Worm (Caenorhabditis elegans) whole organism, L1 larva: ENCODE results near the gene T04B2.7.

Experiments used
- blmp-1 ChIP-seq: fragments of 150-350 bp; optimal IDR thresholded peaks from 2 replicates; lab custom pipeline; 2014; ENCODE audit warnings: missing biosample characterization, missing genetic modification characterization
- ceh-63 ChIP-seq: fragments of 200-800 bp; sonication (Bioruptor generic); optimal IDR thresholded peaks from 2 replicates; lab custom pipeline; 2018; ENCODE audit warnings: mild to moderate bottlenecking, missing genetic modification characterization, missing compliant biosample characterization
- fos-1 ChIP-seq: fragments of 150-350 bp; optimal IDR thresholded peaks from 2 replicates; lab custom pipeline; 2014; ENCODE audit warnings: missing biosample characterization, missing genetic modification characterization
- grh-1 ChIP-seq: fragments of 200-800 bp; sonication (Bioruptor generic); IDR thresholded peaks from 2 replicates; pipeline ENCODE4 v1.3.6; 2022; ENCODE audit warnings: missing genetic modification reagents, missing genetic modification characterization, missing compliant biosample characterization
- hlh-4 ChIP-seq: sonication (generic microtip); optimal IDR thresholded peaks from 2 replicates; lab custom pipeline; 2016; ENCODE audit warnings: mild to moderate bottlenecking, missing genetic modification characterization, missing compliant biosample characterization
- hpl-2 ChIP-seq: fragments of 150-350 bp; optimal IDR thresholded peaks from 2 replicates; lab custom pipeline; 2014; ENCODE audit warnings: missing biosample characterization, missing genetic modification reagents, missing genetic modification characterization
- lin-13 ChIP-seq: fragments of 150-350 bp; optimal IDR thresholded peaks from 2 replicates; lab custom pipeline; 2014; ENCODE audit warnings: missing biosample characterization, missing genetic modification reagents, missing genetic modification characterization
- lin-35 ChIP-seq, 2 experiments: fragments of 150-350 bp; optimal IDR thresholded peaks; 2 replicates each; lab custom pipeline; 2014; ENCODE audit warnings: missing biosample characterization in 2 of 2, missing genetic modification characterization in 2 of 2, missing genetic modification reagents in 2 of 2
- lsy-2 ChIP-seq, 2 experiments: fragments of 150-350 bp; optimal IDR thresholded peaks; 2 replicates each; lab custom pipeline; 2014; ENCODE audit warnings: missing biosample characterization in 2 of 2, missing genetic modification characterization in 2 of 2
- mab-9 ChIP-seq: fragments of 200-800 bp; sonication (Bioruptor generic); IDR thresholded peaks from 2 replicates; pipeline ENCODE4 v1.3.6; 2022; ENCODE audit warnings: missing genetic modification reagents, missing genetic modification characterization, missing compliant biosample characterization
- mef-2 ChIP-seq: fragments of 150-350 bp; optimal IDR thresholded peaks from 2 replicates; lab custom pipeline; 2014; ENCODE audit warnings: missing biosample characterization, missing genetic modification characterization
- nhr-11 ChIP-seq: fragments of 150-350 bp; optimal IDR thresholded peaks from 2 replicates; lab custom pipeline; 2014; ENCODE audit warnings: missing biosample characterization, missing genetic modification characterization
- nhr-28 ChIP-seq: fragments of 150-350 bp; optimal IDR thresholded peaks from 2 replicates; lab custom pipeline; 2014; ENCODE audit warnings: missing biosample characterization, missing genetic modification characterization
- nhr-77 ChIP-seq: fragments of 150-350 bp; optimal IDR thresholded peaks from 2 replicates; lab custom pipeline; 2014; ENCODE audit warnings: missing biosample characterization, missing genetic modification characterization
- pag-3 ChIP-seq: sonication (generic microtip); optimal IDR thresholded peaks from 2 replicates; lab custom pipeline; 2017; ENCODE audit warnings: missing genetic modification characterization, mild to moderate bottlenecking, missing compliant biosample characterization, antibody characterized with exemption, borderline replicate concordance; ENCODE audit not compliant: insufficient read depth
- sox-4 ChIP-seq: sonication (generic microtip); optimal IDR thresholded peaks from 2 replicates; lab custom pipeline; 2016; ENCODE audit warnings: missing genetic modification characterization, missing compliant biosample characterization

The T04B2.7 gene

DNA sequence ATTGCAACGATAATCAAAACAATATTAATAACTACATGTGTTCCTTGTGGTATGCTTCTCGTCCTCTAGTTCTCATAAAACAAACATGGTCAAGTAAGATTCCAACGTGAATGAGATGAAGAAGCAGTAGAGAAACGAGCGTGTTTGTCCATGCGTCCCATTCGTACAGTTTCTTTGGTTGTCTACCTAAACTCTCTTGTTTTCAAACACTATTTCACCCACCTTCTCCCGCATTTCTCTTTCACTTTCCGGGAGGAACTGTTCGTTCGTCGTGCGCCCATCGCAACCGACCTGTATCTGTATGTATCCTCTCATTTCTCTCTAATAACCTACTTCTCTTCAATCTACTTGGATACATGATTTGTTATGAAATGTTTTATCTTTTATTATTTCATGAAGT lies 48.3 kb downstream of the T04B2.7 start (continued):
- no peak for TF ChIP-seq mef-2 (tag; lab: Kevin White, UChicago)
- TF ChIP-seq nhr-28, result no peak
- no peak for TF ChIP-seq sox-4
- TF ChIP-seq grh-1 (GFP tag; lab: Robert Waterston, UW), result no peak

DNA sequence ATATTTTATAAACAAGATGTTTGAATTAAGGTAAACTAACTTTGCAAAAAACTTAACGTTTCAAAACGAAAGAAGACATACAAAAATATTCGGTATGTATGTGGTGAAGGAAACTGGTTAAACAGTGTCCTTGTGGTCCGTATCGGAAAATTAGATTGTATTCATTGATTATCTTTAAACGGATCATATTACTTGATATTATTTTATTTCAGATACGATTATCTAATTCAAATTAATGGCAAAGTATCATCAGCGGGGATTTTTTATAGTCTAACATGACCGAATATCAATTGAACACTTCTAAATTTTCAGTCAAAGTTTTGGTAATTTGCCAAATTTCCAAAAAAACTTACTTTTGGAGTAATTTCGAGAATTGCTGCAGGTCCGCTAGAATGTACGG lies 49.2 kb downstream of the T04B2.7 start, which contains the start of gene C47E12.13:
C47E12.13 (minus strand) TSS at position 101 of the 400 bp plus-strand sequence.
- TF ChIP-seq blmp-1, result no peak
- TF ChIP-seq nhr-11 (tag; lab: Kevin White, UChicago), result no peak
- no peak for TF ChIP-seq ceh-63 (GFP tag; lab: Kevin White, UChicago)
- TF ChIP-seq lsy-2 (tag; optimal IDR thresholded peaks at IDR 0.05; lab: Kevin White, UChicago), result no peak
- no peak for TF ChIP-seq hpl-2 (GFP tag; lab: Kevin White, UChicago)
- no peak for TF ChIP-seq lin-35 (GFP tag; optimal IDR thresholded peaks at IDR 0.05; lab: Kevin White, UChicago)
- no peak for TF ChIP-seq pag-3
- no peak for TF ChIP-seq nhr-77
- TF ChIP-seq fos-1, result no peak
- no peak for TF ChIP-seq mab-9 (GFP tag; lab: Robert Waterston, UW)
- TF ChIP-seq hlh-4, result no peak
- no peak for TF ChIP-seq lin-13 (GFP tag; lab: Kevin White, UChicago)
